Worm (Caenorhabditis elegans) whole organism, midembryonic: ENCODE results near the gene nspd-9.

ENCODE experiments used
- T22C8.4 ChIP-seq: fragments of 200-800 bp; sonication (Bioruptor generic); IDR thresholded peaks from 2 replicates; pipeline ENCODE4 v1.3.6; 2022; ENCODE audit warnings: missing genetic modification characterization, missing compliant biosample characterization
- cog-1 ChIP-seq: sonication (generic microtip); optimal IDR thresholded peaks from 2 replicates; lab custom pipeline; 2016; ENCODE audit warnings: missing genetic modification characterization, missing compliant biosample characterization
- flt-1 ChIP-seq: fragments of 200-800 bp; sonication (Bioruptor generic); IDR thresholded peaks from 2 replicates; pipeline ENCODE4 v1.3.6; 2022; ENCODE audit warnings: missing genetic modification characterization, missing compliant biosample characterization
- klf-2 ChIP-seq: fragments of 200-800 bp; sonication (Bioruptor generic); conservative IDR thresholded peaks from 2 replicates; pipeline ENCODE4 v1.3.6; 2022; ENCODE audit warnings: missing genetic modification reagents, missing genetic modification characterization, missing compliant biosample characterization
- med-1 ChIP-seq: sonication (generic microtip); optimal IDR thresholded peaks from 2 replicates; lab custom pipeline; 2017; ENCODE audit warnings: missing genetic modification characterization, mild to moderate bottlenecking, missing compliant biosample characterization, antibody characterized with exemption, missing genetic modification reagents; ENCODE audit not compliant: insufficient read depth
- ref-1 ChIP-seq: fragments of 200-800 bp; sonication (Bioruptor generic); conservative IDR thresholded peaks from 2 replicates; pipeline ENCODE4 v1.3.6; 2022; ENCODE audit warnings: missing genetic modification reagents, missing genetic modification characterization, missing compliant biosample characterization
- tab-1 ChIP-seq: fragments of 200-800 bp; sonication (Bioruptor generic); IDR thresholded peaks from 2 replicates; pipeline ENCODE4 v1.3.6; 2022; ENCODE audit warnings: missing genetic modification characterization, missing compliant biosample characterization
- ztf-23 ChIP-seq: fragments of 200-800 bp; sonication (Bioruptor generic); IDR thresholded peaks from 2 replicates; pipeline ENCODE4 v1.3.6; 2022; ENCODE audit warnings: missing genetic modification reagents, missing genetic modification characterization, missing compliant biosample characterization
- ztf-29 ChIP-seq: fragments of 200-800 bp; sonication (Bioruptor generic); IDR thresholded peaks from 2 replicates; pipeline ENCODE4 v1.3.6; 2022; ENCODE audit warnings: missing genetic modification reagents, missing genetic modification characterization, missing compliant biosample characterization

The nspd-9 gene

ce11 chrIII:4830207-4830606, at the start of gene nspd-9:
Gene nspd-9 (minus strand): TSS chrIII:4830307.
- TF ChIP-seq T22C8.4 (GFP tag; lab: Robert Waterston, UW), result no peak
- TF ChIP-seq cog-1 (tag; lab: Kevin White, UChicago), result no peak
- TF ChIP-seq flt-1 (GFP tag; lab: Robert Waterston, UW), result no peak
- TF ChIP-seq klf-2 (GFP tag; lab: Robert Waterston, UW), result no peak
- no peak for TF ChIP-seq ztf-23
- TF ChIP-seq ref-1, result no peak
- no peak for TF ChIP-seq tab-1 (GFP tag; lab: Robert Waterston, UW)
- TF ChIP-seq ztf-29 (GFP tag; lab: Robert Waterston, UW), result no peak
- TF ChIP-seq med-1 (GFP tag; lab: Kevin White, UChicago), result no peak

ce11 chrIII:4879445-4879844, 49.3 kb upstream of the nspd-9 start, which contains the start of gene C35D10.1:
Gene C35D10.1 (plus strand): TSS chrIII:4879745.
- TF ChIP-seq klf-2 (GFP tag; lab: Robert Waterston, UW), result no peak

DNA sequence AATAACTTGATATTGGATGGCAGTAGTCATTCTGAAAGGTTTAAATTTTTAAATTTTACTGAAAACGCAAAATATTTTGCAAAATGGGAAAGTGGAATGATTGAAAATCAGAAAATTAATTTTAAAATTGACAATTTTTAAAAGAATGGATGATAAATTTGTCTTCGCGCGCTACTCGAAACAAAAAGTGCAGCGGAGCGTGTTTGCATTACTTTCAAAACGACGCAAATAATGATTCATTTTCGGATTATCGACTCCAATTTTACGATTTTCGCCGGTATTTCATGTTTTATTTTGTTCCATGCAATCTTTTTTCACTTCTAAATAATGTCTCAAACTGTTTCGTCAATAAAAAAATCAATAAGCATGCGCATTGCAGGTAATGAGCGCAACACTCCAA, 48.2 kb upstream of the nspd-9 start, which contains the start of the genes tost-1 and arx-6:
Gene tost-1, minus strand, starts transcription at position 31 of the 400 bp plus-strand sequence.
Gene arx-6, plus strand, starts transcription at position 378 of the 400 bp plus-strand sequence.
- 0 out of 2 replicates have a peak, but pooled peaks have one; percentile 5 for TF ChIP-seq T22C8.4 (GFP tag; lab: Robert Waterston, UW)
- TF ChIP-seq tab-1 (GFP tag; lab: Robert Waterston, UW), result no peak

- TF ChIP-seq ztf-29 (GFP tag; lab: Robert Waterston, UW), result no peak
- no peak for TF ChIP-seq T22C8.4 (GFP tag; lab: Robert Waterston, UW)
- TF ChIP-seq ztf-23, result no peak
- TF ChIP-seq flt-1 (GFP tag; lab: Robert Waterston, UW), result no peak
- no peak for TF ChIP-seq tab-1 (GFP tag; lab: Robert Waterston, UW)
- no peak for TF ChIP-seq cog-1 (tag; lab: Kevin White, UChicago)
- TF ChIP-seq klf-2 (GFP tag; lab: Robert Waterston, UW), result no peak
- no peak for TF ChIP-seq med-1 (GFP tag; lab: Kevin White, UChicago)
- no peak for TF ChIP-seq ref-1
These were observed 45.6 kb upstream of the nspd-9 start for ce11 chrIII:4875663-4876062.

DNA sequence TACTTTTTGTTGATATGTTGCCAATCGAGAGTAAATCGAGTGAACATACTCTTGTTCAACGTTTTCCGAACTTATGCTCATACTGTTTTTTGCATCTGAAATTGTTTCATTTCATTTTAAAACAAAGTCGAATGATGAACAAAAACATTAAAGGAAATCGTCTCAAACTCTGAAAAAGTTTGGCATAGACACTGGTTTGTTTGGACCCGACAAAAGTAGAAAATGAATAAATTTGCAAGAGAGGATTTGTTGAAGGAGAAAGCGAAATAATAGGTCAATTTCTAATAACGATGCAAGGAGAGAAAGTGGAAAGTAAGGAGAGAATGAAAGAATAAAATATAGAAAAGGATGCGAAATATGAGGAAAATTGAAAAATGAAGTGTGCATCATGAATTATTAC, 44.6 kb upstream of the nspd-9 start, which contains the start of gene C35D10.12:
Gene C35D10.12, minus strand, starts transcription at position 101 of the 400 bp plus-strand sequence.
- no peak for TF ChIP-seq ref-1
- no peak for TF ChIP-seq klf-2 (GFP tag; lab: Robert Waterston, UW)
- no peak for TF ChIP-seq ztf-23
- no peak for TF ChIP-seq T22C8.4 (GFP tag; lab: Robert Waterston, UW)
- TF ChIP-seq tab-1 (GFP tag; lab: Robert Waterston, UW), result no peak
- no peak for TF ChIP-seq cog-1 (tag; lab: Kevin White, UChicago)
- no peak for TF ChIP-seq ztf-29 (GFP tag; lab: Robert Waterston, UW)
- TF ChIP-seq med-1 (GFP tag; lab: Kevin White, UChicago), result no peak
- no peak for TF ChIP-seq flt-1 (GFP tag; lab: Robert Waterston, UW)

DNA sequence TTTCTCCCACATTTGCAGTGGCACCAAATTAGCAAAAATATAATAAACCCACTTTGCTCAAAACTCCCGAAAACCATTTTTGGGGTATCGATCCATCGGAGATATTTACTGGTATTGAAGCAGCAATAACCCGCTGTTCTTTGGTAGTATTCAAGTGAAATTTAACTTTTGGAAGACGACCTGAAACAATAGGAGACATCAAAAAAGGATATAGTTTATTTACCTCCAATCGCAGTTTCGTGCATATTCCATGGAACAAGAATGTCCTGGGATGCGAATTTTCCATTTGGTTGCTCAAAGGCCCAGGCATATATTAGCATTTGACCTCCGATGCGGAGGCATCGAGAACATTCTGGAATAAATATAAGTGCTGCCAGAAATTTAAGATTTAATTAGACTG, 43.3 kb upstream of the nspd-9 start:
- TF ChIP-seq T22C8.4 (GFP tag; lab: Robert Waterston, UW), result no peak
- no peak for TF ChIP-seq med-1 (GFP tag; lab: Kevin White, UChicago)
- no peak for TF ChIP-seq cog-1 (tag; lab: Kevin White, UChicago)
- TF ChIP-seq ztf-23, result no peak
- no peak for TF ChIP-seq ztf-29 (GFP tag; lab: Robert Waterston, UW)
- TF ChIP-seq klf-2 (GFP tag; lab: Robert Waterston, UW), result no peak
- TF ChIP-seq ref-1, result no peak
- TF ChIP-seq tab-1 (GFP tag; lab: Robert Waterston, UW), result no peak
- TF ChIP-seq flt-1 (GFP tag; lab: Robert Waterston, UW), result no peak

DNA sequence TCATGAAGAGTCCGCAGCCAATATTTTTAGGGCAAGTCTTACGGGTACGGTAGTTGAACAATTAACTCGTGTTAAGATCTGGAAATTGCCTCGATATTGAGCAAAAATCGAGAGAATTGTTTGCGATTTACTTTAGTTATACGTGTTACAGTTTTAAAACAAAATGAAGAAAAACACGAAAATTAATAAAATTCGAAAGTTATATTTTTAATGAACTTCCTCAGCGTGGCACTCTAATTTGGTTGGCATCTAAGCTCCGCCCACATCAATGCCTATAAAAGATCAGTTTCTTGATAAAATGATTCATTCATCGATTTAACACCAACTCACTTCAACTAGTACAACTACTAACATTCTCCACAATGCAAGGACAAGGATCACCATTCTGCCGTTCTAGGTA, 40.4 kb upstream of the nspd-9 start, which contains the start of gene gipc-1:
Gene gipc-1, plus strand, starts transcription at position 301 of the 400 bp plus-strand sequence.
- TF ChIP-seq flt-1 (GFP tag; lab: Robert Waterston, UW) (no peak), ref-1 (no peak), med-1 (GFP tag; lab: Kevin White, UChicago) (no peak), ztf-23 (no peak), T22C8.4 (GFP tag; lab: Robert Waterston, UW) (no peak), ztf-29 (GFP tag; lab: Robert Waterston, UW) (no peak), cog-1 (tag; lab: Kevin White, UChicago) (no peak), klf-2 (GFP tag; lab: Robert Waterston, UW) (no peak), tab-1 (GFP tag; lab: Robert Waterston, UW) (no peak)

DNA sequence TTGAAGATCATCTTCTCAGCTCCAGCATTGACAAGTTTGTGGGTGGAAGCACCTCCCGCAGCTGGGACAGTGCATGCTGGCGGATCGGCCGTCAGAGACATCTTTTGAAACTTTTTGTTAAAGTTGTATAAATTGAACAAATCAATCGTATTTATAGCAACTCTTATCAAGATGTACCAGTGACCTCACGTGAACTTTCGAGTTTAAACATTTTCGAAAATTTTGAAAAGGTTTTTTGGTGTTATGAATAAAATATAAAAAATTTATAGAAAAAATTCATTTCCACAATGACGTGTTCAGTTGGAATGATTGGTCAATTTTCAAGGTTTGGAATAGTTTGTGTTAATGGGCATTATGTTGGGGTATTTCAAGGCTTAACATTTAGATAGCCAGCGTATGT, 38.5 kb upstream of the nspd-9 start, which contains the start of the genes msd-4 and C35D10.3:
Gene msd-4, minus strand, starts transcription at position 101 of the 400 bp plus-strand sequence.
Gene C35D10.3, plus strand, starts transcription at position 279 of the 400 bp plus-strand sequence.
- TF ChIP-seq med-1 (GFP tag; lab: Kevin White, UChicago), result no peak
- no peak for TF ChIP-seq cog-1 (tag; lab: Kevin White, UChicago)

ce11 chrIII:4866762-4867161, 36.7 kb upstream of the nspd-9 start, which contains the start of gene C35D10.17:
Gene C35D10.17 (plus strand): TSS chrIII:4867062.
- TF ChIP-seq ref-1, result no peak
- TF ChIP-seq ztf-23, result no peak
- TF ChIP-seq klf-2 (GFP tag; lab: Robert Waterston, UW), result no peak
- no peak for TF ChIP-seq T22C8.4 (GFP tag; lab: Robert Waterston, UW)
- TF ChIP-seq tab-1 (GFP tag; lab: Robert Waterston, UW), result no peak
- TF ChIP-seq ztf-29 (GFP tag; lab: Robert Waterston, UW), result no peak
- no peak for TF ChIP-seq cog-1 (tag; lab: Kevin White, UChicago)
- no peak for TF ChIP-seq med-1 (GFP tag; lab: Kevin White, UChicago)
- no peak for TF ChIP-seq flt-1 (GFP tag; lab: Robert Waterston, UW)

ce11 chrIII:4863127-4863526, 33.0 kb upstream of the nspd-9 start, which contains the start of gene coq-8:
Gene coq-8 (plus strand): TSS chrIII:4863427.
- TF ChIP-seq klf-2 (GFP tag; lab: Robert Waterston, UW), result no peak
- no peak for TF ChIP-seq ztf-23
- no peak for TF ChIP-seq T22C8.4 (GFP tag; lab: Robert Waterston, UW)
- no peak for TF ChIP-seq flt-1 (GFP tag; lab: Robert Waterston, UW)
- no peak for TF ChIP-seq ztf-29 (GFP tag; lab: Robert Waterston, UW)
- TF ChIP-seq ref-1, result no peak
- no peak for TF ChIP-seq tab-1 (GFP tag; lab: Robert Waterston, UW)
- no peak for TF ChIP-seq med-1 (GFP tag; lab: Kevin White, UChicago)
- no peak for TF ChIP-seq cog-1 (tag; lab: Kevin White, UChicago)
